Fruit fly (Drosophila melanogaster) whole organism, embryonic: ENCODE data around the gene Phyhd1.

ENCODE experiments used
- Atf-2 ChIP-seq: fragments of 200-800 bp; sonication (Bioruptor generic); optimal IDR thresholded peaks from 2 replicates; lab custom pipeline; 2016; ENCODE audit warnings: missing biosample characterization, missing genetic modification characterization
- Atf3 ChIP-seq: fragments of 200-800 bp; sonication (Bioruptor generic); optimal IDR thresholded peaks from 3 replicates; lab custom pipeline; 2016; ENCODE audit warnings: missing biosample characterization, missing genetic modification characterization
- CG10267 ChIP-seq: fragments of 200-800 bp; sonication (Bioruptor generic); optimal IDR thresholded peaks from 2 replicates; lab custom pipeline; 2018; ENCODE audit warnings: missing biosample characterization, mild to moderate bottlenecking, missing genetic modification characterization, moderate library complexity
- CG11398 ChIP-seq: fragments of 200-800 bp; sonication (Bioruptor generic); optimal IDR thresholded peaks from 2 replicates; lab custom pipeline; 2016; ENCODE audit warnings: missing biosample characterization, missing genetic modification characterization
- CG12104 ChIP-seq: fragments of 200-800 bp; sonication (Bioruptor generic); optimal IDR thresholded peaks from 3 replicates; lab custom pipeline; 2016; ENCODE audit warnings: missing biosample characterization, missing genetic modification characterization
- CG12219 ChIP-seq: fragments of 200-800 bp; sonication (Bioruptor generic); optimal IDR thresholded peaks from 3 replicates; lab custom pipeline; 2018; ENCODE audit warnings: missing biosample characterization, mild to moderate bottlenecking, missing genetic modification characterization
- CG12299 ChIP-seq: fragments of 200-800 bp; sonication (Bioruptor generic); optimal IDR thresholded peaks from 2 replicates; lab custom pipeline; 2018; ENCODE audit warnings: missing biosample characterization, mild to moderate bottlenecking, missing genetic modification characterization
- CG13287 ChIP-seq: fragments of 200-800 bp; sonication (Bioruptor generic); IDR thresholded peaks from 2 replicates; pipeline ENCODE4 v1.3.6; 2022; ENCODE audit warnings: missing biosample characterization, missing genetic modification characterization; ENCODE audit not compliant: partially characterized antibody
- CG13296 ChIP-seq: fragments of 200-800 bp; sonication (Bioruptor generic); optimal IDR thresholded peaks from 3 replicates; lab custom pipeline; 2018; ENCODE audit warnings: missing biosample characterization, mild to moderate bottlenecking, missing genetic modification characterization
- CG15011 ChIP-seq: fragments of 200-800 bp; sonication (Bioruptor generic); optimal IDR thresholded peaks from 3 replicates; lab custom pipeline; 2018; ENCODE audit warnings: missing biosample characterization, mild to moderate bottlenecking, missing genetic modification characterization
- CG16779 ChIP-seq: fragments of 200-800 bp; sonication (Bioruptor generic); IDR thresholded peaks from 2 replicates; pipeline ENCODE4 v1.3.6; 2022; ENCODE audit warnings: missing biosample characterization, missing genetic modification characterization
- CG16863 ChIP-seq: fragments of 200-800 bp; sonication (Bioruptor generic); optimal IDR thresholded peaks from 3 replicates; lab custom pipeline; 2016; ENCODE audit warnings: missing biosample characterization, missing genetic modification characterization
- CG17802 ChIP-seq: fragments of 200-800 bp; sonication (Bioruptor generic); optimal IDR thresholded peaks from 2 replicates; lab custom pipeline; 2018; ENCODE audit warnings: missing biosample characterization, mild to moderate bottlenecking, missing genetic modification characterization, moderate library complexity
- CG1792 ChIP-seq: fragments of 200-800 bp; sonication (Bioruptor generic); optimal IDR thresholded peaks from 2 replicates; lab custom pipeline; 2016; ENCODE audit warnings: missing biosample characterization, missing genetic modification characterization
- CG18619 ChIP-seq: fragments of 200-800 bp; sonication (Bioruptor generic); optimal IDR thresholded peaks from 3 replicates; lab custom pipeline; 2017; ENCODE audit warnings: missing biosample characterization, mild to moderate bottlenecking, missing genetic modification characterization
- CG3281 ChIP-seq: fragments of 200-800 bp; sonication (Bioruptor generic); optimal IDR thresholded peaks from 3 replicates; lab custom pipeline; 2017; ENCODE audit warnings: missing biosample characterization, mild to moderate bottlenecking, missing genetic modification characterization
- CG42726 ChIP-seq: fragments of 200-800 bp; sonication (Bioruptor generic); IDR thresholded peaks from 2 replicates; pipeline ENCODE4 v1.3.6; 2022; ENCODE audit warnings: missing biosample characterization, missing genetic modification characterization; ENCODE audit not compliant: partially characterized antibody
- CG6175 ChIP-seq: fragments of 200-800 bp; sonication (Bioruptor generic); IDR thresholded peaks from 3 replicates; pipeline ENCODE4 v1.3.6; 2022; ENCODE audit warnings: missing biosample characterization, missing genetic modification characterization
- CG7987 ChIP-seq: fragments of 200-800 bp; sonication (Bioruptor generic); optimal IDR thresholded peaks from 2 replicates; lab custom pipeline; 2018; ENCODE audit warnings: missing biosample characterization, mild to moderate bottlenecking, missing genetic modification characterization, moderate library complexity
- CG8765 ChIP-seq: fragments of 200-800 bp; sonication (Bioruptor generic); IDR thresholded peaks from 2 replicates; pipeline ENCODE4 v1.3.6; 2022; ENCODE audit warnings: missing biosample characterization, missing genetic modification characterization
- D19B ChIP-seq: fragments of 200-800 bp; sonication (Bioruptor generic); optimal IDR thresholded peaks from 2 replicates; lab custom pipeline; 2017; ENCODE audit warnings: missing biosample characterization, mild to moderate bottlenecking, missing genetic modification characterization
- Eip74EF ChIP-seq, 2 experiments: fragments of 200-800 bp in 1 of 2; fragments of >200 bp in 1 of 2; sonication (Bioruptor generic) in 1 of 2; optimal IDR thresholded peaks; 2 replicates each; lab custom pipeline; 2017 to 2019; ENCODE audit warnings: missing biosample characterization in 2 of 2, missing genetic modification characterization in 2 of 2, mild to moderate bottlenecking in 1 of 2, moderate library complexity in 1 of 2
- Fer1 ChIP-seq: fragments of 200-800 bp; sonication (Bioruptor generic); optimal IDR thresholded peaks from 2 replicates; lab custom pipeline; 2017; ENCODE audit warnings: missing biosample characterization, mild to moderate bottlenecking, missing genetic modification characterization
- HLHmδ ChIP-seq: fragments of 200-800 bp; sonication (Bioruptor generic); optimal IDR thresholded peaks from 2 replicates; lab custom pipeline; 2018; ENCODE audit warnings: missing biosample characterization, mild to moderate bottlenecking, missing genetic modification characterization, moderate library complexity
- Kr ChIP-seq: fragments of 200-800 bp; sonication (Bioruptor generic); optimal IDR thresholded peaks from 2 replicates; lab custom pipeline; 2017; ENCODE audit warnings: missing biosample characterization, mild to moderate bottlenecking, missing genetic modification characterization
- Meics ChIP-seq: fragments of 200-800 bp; sonication (Bioruptor generic); optimal IDR thresholded peaks from 2 replicates; lab custom pipeline; 2017; ENCODE audit warnings: missing biosample characterization, mild to moderate bottlenecking, missing genetic modification characterization
- Neu2 ChIP-seq: fragments of 200-800 bp; sonication (Bioruptor generic); optimal IDR thresholded peaks from 3 replicates; lab custom pipeline; 2016; ENCODE audit warnings: missing biosample characterization, missing genetic modification characterization, borderline replicate concordance
- Pdp1 ChIP-seq, 2 experiments: fragments of 200-800 bp; sonication (Bioruptor generic); optimal IDR thresholded peaks; 3 replicates each; lab custom pipeline; 2016; ENCODE audit warnings: missing biosample characterization in 2 of 2, missing genetic modification characterization in 2 of 2, mild to moderate bottlenecking in 1 of 2, moderate library complexity in 1 of 2
- Rx ChIP-seq: fragments of 200-800 bp; sonication (Bioruptor generic); IDR thresholded peaks from 2 replicates; pipeline ENCODE4 v1.3.6; 2022; ENCODE audit warnings: missing biosample characterization, missing genetic modification characterization
- Ssrp ChIP-seq: fragments of 200-800 bp; sonication (Bioruptor generic); optimal IDR thresholded peaks from 2 replicates; lab custom pipeline; 2018; ENCODE audit warnings: missing biosample characterization, mild to moderate bottlenecking, missing genetic modification characterization, moderate library complexity
- amos ChIP-seq: fragments of 200-800 bp; sonication (Bioruptor generic); IDR thresholded peaks from 2 replicates; pipeline ENCODE4 v1.3.6; 2022; ENCODE audit warnings: missing biosample characterization, missing genetic modification characterization; ENCODE audit not compliant: partially characterized antibody
- ase ChIP-seq: fragments of 200-800 bp; sonication (Bioruptor generic); IDR thresholded peaks from 3 replicates; pipeline ENCODE4 v1.3.6; 2022; ENCODE audit warnings: missing biosample characterization, missing genetic modification characterization
- bcd ChIP-seq: fragments of 200-800 bp; sonication (Bioruptor generic); optimal IDR thresholded peaks from 2 replicates; lab custom pipeline; 2017; ENCODE audit warnings: missing biosample characterization, mild to moderate bottlenecking, missing genetic modification characterization
- chm ChIP-seq: fragments of 200-800 bp; sonication (Bioruptor generic); IDR thresholded peaks from 2 replicates; pipeline ENCODE4 v1.3.6; 2022; ENCODE audit warnings: missing biosample characterization, missing genetic modification characterization
- cwo ChIP-seq: fragments of 200-800 bp; sonication (Bioruptor generic); optimal IDR thresholded peaks from 3 replicates; lab custom pipeline; 2017; ENCODE audit warnings: missing biosample characterization, missing genetic modification characterization, mild to moderate bottlenecking, moderate library complexity, missing genetic modification reagents
- disco-r ChIP-seq: fragments of 200-800 bp; sonication (Bioruptor generic); optimal IDR thresholded peaks from 2 replicates; lab custom pipeline; 2016; ENCODE audit warnings: missing biosample characterization, missing genetic modification characterization
- eyg ChIP-seq: fragments of 200-800 bp; sonication (Bioruptor generic); optimal IDR thresholded peaks from 3 replicates; lab custom pipeline; 2016; ENCODE audit warnings: missing biosample characterization, missing genetic modification characterization
- fd96Cb ChIP-seq: fragments of 200-800 bp; sonication (Bioruptor generic); optimal IDR thresholded peaks from 2 replicates; lab custom pipeline; 2018; ENCODE audit warnings: missing biosample characterization, mild to moderate bottlenecking, missing genetic modification characterization, moderate library complexity
- fru ChIP-seq: fragments of >200 bp; optimal IDR thresholded peaks from 2 replicates; lab custom pipeline; 2017
- gsb-n ChIP-seq: fragments of 200-800 bp; sonication (Bioruptor generic); optimal IDR thresholded peaks from 3 replicates; lab custom pipeline; 2018; ENCODE audit warnings: missing biosample characterization, mild to moderate bottlenecking, missing genetic modification characterization
- h ChIP-seq: fragments of >200 bp; optimal IDR thresholded peaks from 2 replicates; lab custom pipeline; 2017
- jing ChIP-seq: fragments of 200-800 bp; sonication (Bioruptor generic); optimal IDR thresholded peaks from 2 replicates; lab custom pipeline; 2018; ENCODE audit warnings: missing biosample characterization, mild to moderate bottlenecking, missing genetic modification characterization
- kah ChIP-seq: fragments of 200-800 bp; sonication (Bioruptor generic); optimal IDR thresholded peaks from 2 replicates; lab custom pipeline; 2018; ENCODE audit warnings: missing biosample characterization, mild to moderate bottlenecking, missing genetic modification characterization
- ken ChIP-seq: fragments of 200-800 bp; sonication (Bioruptor generic); IDR thresholded peaks from 3 replicates; pipeline ENCODE4 v1.3.6; 2022; ENCODE audit warnings: missing biosample characterization, missing genetic modification characterization
- nau ChIP-seq: fragments of 200-800 bp; sonication (Bioruptor generic); optimal IDR thresholded peaks from 3 replicates; lab custom pipeline; 2017; ENCODE audit warnings: missing biosample characterization, mild to moderate bottlenecking, missing genetic modification characterization, missing genetic modification reagents
- sisA ChIP-seq: fragments of 200-800 bp; sonication (Bioruptor generic); IDR thresholded peaks from 2 replicates; pipeline ENCODE4 v1.3.6; 2022; ENCODE audit warnings: missing biosample characterization, missing genetic modification characterization
- tio ChIP-seq: fragments of 200-800 bp; sonication (Bioruptor generic); optimal IDR thresholded peaks from 2 replicates; lab custom pipeline; 2017; ENCODE audit warnings: missing biosample characterization, missing genetic modification characterization, inconsistent platforms
- tna ChIP-seq: fragments of 200-800 bp; sonication (Bioruptor generic); IDR thresholded peaks from 2 replicates; pipeline ENCODE4 v1.3.6; 2022; ENCODE audit warnings: missing biosample characterization, missing genetic modification characterization; ENCODE audit not compliant: partially characterized antibody
- toy ChIP-seq: fragments of 200-800 bp; sonication (Bioruptor generic); IDR thresholded peaks from 2 replicates; pipeline ENCODE4 v1.3.6; 2022; ENCODE audit warnings: missing biosample characterization, missing genetic modification characterization
- trem ChIP-seq: fragments of 200-800 bp; optimal IDR thresholded peaks from 3 replicates; lab custom pipeline; 2019; ENCODE audit warnings: missing biosample characterization, mild to moderate bottlenecking, missing genetic modification characterization, moderate library complexity
- unc-4 ChIP-seq: fragments of 200-800 bp; sonication (Bioruptor generic); IDR thresholded peaks from 2 replicates; pipeline ENCODE4 v1.3.6; 2022; ENCODE audit warnings: missing biosample characterization, missing genetic modification characterization; ENCODE audit not compliant: partially characterized antibody

Gene Phyhd1

dm6 chr3R:10641284-10641683 lies 39.4 kb downstream of the Phyhd1 start (continued):
- TF ChIP-seq CG13296 (GFP tag; lab: Kevin White, UChicago) (no peak), jing (GFP tag; lab: Kevin White, UChicago) (peak; percentile 4), kah (GFP tag; lab: Kevin White, UChicago) (no peak), ase (GFP tag; lab: Robert Waterston, UW) (no peak), nau (GFP tag; lab: Kevin White, UChicago) (no peak), tio (peak; percentile 30), Rx (no peak), CG3281 (no peak), amos (GFP tag; lab: Robert Waterston, UW) (no peak), HLHmδ (GFP tag; lab: Kevin White, UChicago) (no peak), CG42726 (GFP tag; lab: Robert Waterston, UW) (no peak), sisA (GFP tag; lab: Robert Waterston, UW) (peak; percentile 45; the same call in 1 of the 2 replicates), Meics (GFP tag; lab: Kevin White, UChicago) (no peak), fd96Cb (peak; percentile 40), Atf3 (GFP tag; lab: Kevin White, UChicago) (no peak), Neu2 (no peak), toy (GFP tag; lab: Robert Waterston, UW) (no peak), CG12104 (GFP tag; lab: Kevin White, UChicago) (no peak), Ssrp (tag; lab: Kevin White, UChicago) (peak; percentile 5), CG12219 (GFP tag; lab: Kevin White, UChicago) (no peak), CG16779 (GFP tag; lab: Robert Waterston, UW) (no peak), ken (GFP tag; lab: Robert Waterston, UW) (no peak), trem (tag; lab: Kevin White, UChicago) (peak; percentile 56), CG8765 (no peak), fru (lab: Kevin White, UChicago) (no peak), h (lab: Kevin White, UChicago) (no peak), CG10267 (tag; lab: Kevin White, UChicago) (peak; percentile 56), Kr (no peak), cwo (GFP tag; lab: Kevin White, UChicago) (no peak), Fer1 (GFP tag; lab: Kevin White, UChicago) (no peak), gsb-n (tag; lab: Kevin White, UChicago) (peak; percentile 32), CG13287 (GFP tag; lab: Robert Waterston, UW) (no peak), CG16863 (no peak), CG15011 (GFP tag; lab: Kevin White, UChicago) (no peak), Eip74EF (GFP tag; optimal IDR thresholded peaks at IDR 0.05; lab: Kevin White, UChicago) (no peak), CG6175 (GFP tag; lab: Robert Waterston, UW) (no peak), CG7987 (no peak), Atf-2 (GFP tag; lab: Kevin White, UChicago) (no peak), CG1792 (GFP tag; lab: Kevin White, UChicago) (no peak), D19B (no peak), CG17802 (no peak), disco-r (no peak), tna (GFP tag; lab: Robert Waterston, UW) (no peak), Pdp1 (GFP tag; optimal IDR thresholded peaks at IDR 0.05; lab: Kevin White, UChicago) (peak in 1 of 2 experiments; percentile 4), CG18619 (GFP tag; lab: Kevin White, UChicago) (no peak), bcd (GFP tag; lab: Kevin White, UChicago) (peak; percentile 24), chm (GFP tag; lab: Robert Waterston, UW) (no peak), CG12299 (tag; lab: Kevin White, UChicago) (no peak), CG11398 (GFP tag; lab: Kevin White, UChicago) (no peak), eyg (GFP tag; lab: Kevin White, UChicago) (no peak), unc-4 (GFP tag; lab: Robert Waterston, UW) (no peak)
